Fruit fly (Drosophila melanogaster) whole organism, embryonic: Measurements from ENCODE around the gene CG31436.

Experiments
- Aef1 ChIP-seq: fragments of 200-800 bp; sonication (Bioruptor generic); IDR thresholded peaks from 3 replicates; pipeline ENCODE4 v1.3.6; 2022; ENCODE audit warnings: missing biosample characterization, missing genetic modification characterization
- Antp ChIP-seq: fragments of 200-800 bp; sonication (Bioruptor generic); optimal IDR thresholded peaks from 3 replicates; lab custom pipeline; 2016; ENCODE audit warnings: missing biosample characterization, missing genetic modification characterization
- Awh ChIP-seq: fragments of 200-800 bp; sonication (Bioruptor generic); IDR thresholded peaks from 2 replicates; pipeline ENCODE4, ENCODE4 v1.3.6; 2022; ENCODE audit warnings: missing biosample characterization, missing genetic modification characterization
- BtbVII ChIP-seq: fragments of 200-800 bp; sonication (Bioruptor generic); optimal IDR thresholded peaks from 3 replicates; lab custom pipeline; 2017; ENCODE audit warnings: missing biosample characterization, mild to moderate bottlenecking, missing genetic modification characterization
- CG10366 ChIP-seq: fragments of 200-800 bp; sonication (Bioruptor generic); IDR thresholded peaks from 2 replicates; pipeline ENCODE4 v1.3.6; 2022; ENCODE audit warnings: missing biosample characterization, missing genetic modification characterization
- CG10543 ChIP-seq: fragments of 200-800 bp; sonication (Bioruptor generic); optimal IDR thresholded peaks from 3 replicates; lab custom pipeline; 2017; ENCODE audit warnings: missing biosample characterization, mild to moderate bottlenecking, missing genetic modification characterization, moderate library complexity
- CG11085 ChIP-seq: fragments of 200-800 bp; sonication (Bioruptor generic); IDR thresholded peaks from 2 replicates; pipeline ENCODE4 v1.3.6; 2022; ENCODE audit warnings: missing biosample characterization, missing genetic modification characterization
- CG12236 ChIP-seq: fragments of 200-800 bp; sonication (Bioruptor generic); optimal IDR thresholded peaks from 2 replicates; lab custom pipeline; 2016; ENCODE audit warnings: missing biosample characterization, missing genetic modification characterization
- CG13624 ChIP-seq: fragments of 200-800 bp; sonication (Bioruptor generic); optimal IDR thresholded peaks from 2 replicates; lab custom pipeline; 2016; ENCODE audit warnings: missing biosample characterization, missing genetic modification characterization
- CG15073 ChIP-seq: fragments of 200-800 bp; sonication (Bioruptor generic); optimal IDR thresholded peaks from 2 replicates; lab custom pipeline; 2016; ENCODE audit warnings: missing biosample characterization, missing genetic modification characterization
- CG1602 ChIP-seq: fragments of 200-800 bp; sonication (Bioruptor generic); optimal IDR thresholded peaks from 3 replicates; lab custom pipeline; 2016; ENCODE audit warnings: missing biosample characterization, missing genetic modification characterization
- CG17359 ChIP-seq: fragments of 200-800 bp; sonication (Bioruptor generic); optimal IDR thresholded peaks from 3 replicates; lab custom pipeline; 2018; ENCODE audit warnings: missing biosample characterization, mild to moderate bottlenecking, missing genetic modification characterization, moderate library complexity
- CG17912 ChIP-seq: fragments of 200-800 bp; sonication (Bioruptor generic); optimal IDR thresholded peaks from 2 replicates; lab custom pipeline; 2018; ENCODE audit warnings: missing biosample characterization, mild to moderate bottlenecking, missing genetic modification characterization
- CG18764 ChIP-seq: fragments of 200-800 bp; sonication (Bioruptor generic); optimal IDR thresholded peaks from 3 replicates; lab custom pipeline; 2016; ENCODE audit warnings: missing biosample characterization, missing genetic modification characterization
- CG2889 ChIP-seq: fragments of 200-800 bp; sonication (Bioruptor generic); IDR thresholded peaks from 3 replicates; pipeline ENCODE4 v1.3.6; 2022; ENCODE audit warnings: missing biosample characterization, missing genetic modification characterization
- CG31224 ChIP-seq: fragments of 200-800 bp; sonication (Bioruptor generic); IDR thresholded peaks from 2 replicates; pipeline ENCODE4 v1.3.6; 2022; ENCODE audit warnings: missing biosample characterization, missing genetic modification characterization
- CG31365 ChIP-seq: fragments of 200-800 bp; sonication (Bioruptor generic); optimal IDR thresholded peaks from 2 replicates; lab custom pipeline; 2018; ENCODE audit warnings: missing biosample characterization, mild to moderate bottlenecking, missing genetic modification characterization
- CG3838 ChIP-seq: fragments of 200-800 bp; sonication (Bioruptor generic); optimal IDR thresholded peaks from 3 replicates; lab custom pipeline; 2016; ENCODE audit warnings: missing biosample characterization, missing genetic modification characterization
- CG3995 ChIP-seq: fragments of 200-800 bp; sonication (Bioruptor generic); optimal IDR thresholded peaks from 3 replicates; lab custom pipeline; 2016; ENCODE audit warnings: missing biosample characterization, missing genetic modification characterization
- CG4360 ChIP-seq: fragments of 200-800 bp; sonication (Bioruptor generic); IDR thresholded peaks from 2 replicates; pipeline ENCODE4 v1.3.6; 2022; ENCODE audit warnings: missing biosample characterization, missing genetic modification characterization
- CG6175 ChIP-seq: fragments of 200-800 bp; sonication (Bioruptor generic); IDR thresholded peaks from 3 replicates; pipeline ENCODE4 v1.3.6; 2022; ENCODE audit warnings: missing biosample characterization, missing genetic modification characterization
- CG6765 ChIP-seq: fragments of 200-800 bp; sonication (Bioruptor generic); optimal IDR thresholded peaks from 3 replicates; lab custom pipeline; 2017; ENCODE audit warnings: missing biosample characterization, mild to moderate bottlenecking, missing genetic modification characterization
- CG7745 ChIP-seq: fragments of 200-800 bp; sonication (Bioruptor generic); optimal IDR thresholded peaks from 2 replicates; lab custom pipeline; 2018; ENCODE audit warnings: missing biosample characterization, mild to moderate bottlenecking, missing genetic modification characterization, moderate library complexity
- CG9215 ChIP-seq: fragments of 200-800 bp; sonication (Bioruptor generic); IDR thresholded peaks from 2 replicates; pipeline ENCODE4 v1.3.6; 2022; ENCODE audit warnings: missing biosample characterization, missing genetic modification characterization
- CG9727 ChIP-seq: fragments of 200-800 bp; sonication (Bioruptor generic); optimal IDR thresholded peaks from 3 replicates; lab custom pipeline; 2017; ENCODE audit warnings: missing biosample characterization, mild to moderate bottlenecking, missing genetic modification characterization
- CG9876 ChIP-seq: fragments of 200-800 bp; sonication (Bioruptor generic); optimal IDR thresholded peaks from 2 replicates; lab custom pipeline; 2016; ENCODE audit warnings: missing biosample characterization, missing genetic modification characterization
- CrebB ChIP-seq: fragments of 200-800 bp; sonication (Bioruptor generic); optimal IDR thresholded peaks from 3 replicates; lab custom pipeline; 2018; ENCODE audit warnings: missing biosample characterization, mild to moderate bottlenecking, missing genetic modification characterization
- Fer1 ChIP-seq: fragments of 200-800 bp; sonication (Bioruptor generic); optimal IDR thresholded peaks from 2 replicates; lab custom pipeline; 2017; ENCODE audit warnings: missing biosample characterization, mild to moderate bottlenecking, missing genetic modification characterization
- H2.0 ChIP-seq: fragments of 200-800 bp; sonication (Bioruptor generic); IDR thresholded peaks from 2 replicates; pipeline ENCODE4 v1.3.6; 2022; ENCODE audit warnings: missing biosample characterization, missing genetic modification characterization
- HmgD ChIP-seq: fragments of 200-800 bp; sonication (Bioruptor generic); optimal IDR thresholded peaks from 3 replicates; lab custom pipeline; 2016; ENCODE audit warnings: missing biosample characterization, missing genetic modification characterization
- Mes4 ChIP-seq: fragments of 200-800 bp; sonication (Bioruptor generic); optimal IDR thresholded peaks from 2 replicates; lab custom pipeline; 2016; ENCODE audit warnings: missing biosample characterization, missing genetic modification characterization
- Pdp1 ChIP-seq, 2 experiments: fragments of 200-800 bp; sonication (Bioruptor generic); optimal IDR thresholded peaks; 3 replicates each; lab custom pipeline; 2016; ENCODE audit warnings: missing biosample characterization in 2 of 2, missing genetic modification characterization in 2 of 2, mild to moderate bottlenecking in 1 of 2, moderate library complexity in 1 of 2
- Tbp ChIP-seq: fragments of >200 bp; optimal IDR thresholded peaks from 2 replicates; lab custom pipeline; 2018; ENCODE audit warnings: missing biosample characterization, missing genetic modification characterization
- ara ChIP-seq: fragments of 200-800 bp; sonication (Bioruptor generic); IDR thresholded peaks from 2 replicates; pipeline ENCODE4 v1.3.6; 2022; ENCODE audit warnings: missing biosample characterization, missing genetic modification characterization
- bab2 ChIP-seq: fragments of 200-800 bp; sonication (Bioruptor generic); optimal IDR thresholded peaks from 2 replicates; lab custom pipeline; 2016; ENCODE audit warnings: missing biosample characterization, missing genetic modification characterization
- bowl ChIP-seq: fragments of 200-800 bp; sonication (Bioruptor generic); IDR thresholded peaks from 2 replicates; pipeline ENCODE4 v1.3.6; 2022; ENCODE audit warnings: missing biosample characterization, missing genetic modification characterization
- dan ChIP-seq: fragments of 200-800 bp; sonication (Bioruptor generic); IDR thresholded peaks from 2 replicates; pipeline ENCODE4 v1.3.6; 2022; ENCODE audit warnings: missing biosample characterization, missing genetic modification characterization
- ems ChIP-seq: fragments of 200-800 bp; sonication (Bioruptor generic); optimal IDR thresholded peaks from 3 replicates; lab custom pipeline; 2016; ENCODE audit warnings: missing biosample characterization, missing genetic modification characterization
- eyg ChIP-seq: fragments of 200-800 bp; sonication (Bioruptor generic); optimal IDR thresholded peaks from 3 replicates; lab custom pipeline; 2016; ENCODE audit warnings: missing biosample characterization, missing genetic modification characterization
- fru ChIP-seq: fragments of >200 bp; optimal IDR thresholded peaks from 2 replicates; lab custom pipeline; 2017
- gcm2 ChIP-seq: fragments of 200-800 bp; sonication (Bioruptor generic); optimal IDR thresholded peaks from 2 replicates; lab custom pipeline; 2016; ENCODE audit warnings: missing biosample characterization, missing genetic modification characterization
- gem ChIP-seq: fragments of 200-800 bp; sonication (Bioruptor generic); optimal IDR thresholded peaks from 2 replicates; lab custom pipeline; 2019; ENCODE audit warnings: missing biosample characterization, mild to moderate bottlenecking, missing genetic modification characterization, moderate library complexity
- grau ChIP-seq: fragments of 200-800 bp; optimal IDR thresholded peaks from 3 replicates; lab custom pipeline; 2019; ENCODE audit warnings: missing biosample characterization, mild to moderate bottlenecking, missing genetic modification characterization, moderate library complexity
- hth ChIP-seq: fragments of >200 bp; optimal IDR thresholded peaks from 2 replicates; lab custom pipeline; 2017; ENCODE audit warnings: inconsistent platforms
- ken ChIP-seq: fragments of 200-800 bp; sonication (Bioruptor generic); IDR thresholded peaks from 3 replicates; pipeline ENCODE4 v1.3.6; 2022; ENCODE audit warnings: missing biosample characterization, missing genetic modification characterization
- nau ChIP-seq: fragments of 200-800 bp; sonication (Bioruptor generic); optimal IDR thresholded peaks from 3 replicates; lab custom pipeline; 2017; ENCODE audit warnings: missing biosample characterization, mild to moderate bottlenecking, missing genetic modification characterization, missing genetic modification reagents
- odd ChIP-seq: fragments of 200-800 bp; sonication (Bioruptor generic); optimal IDR thresholded peaks from 2 replicates; lab custom pipeline; 2017; ENCODE audit warnings: missing biosample characterization, mild to moderate bottlenecking, missing genetic modification characterization
- seq ChIP-seq: fragments of 200-800 bp; sonication (Bioruptor generic); IDR thresholded peaks from 2 replicates; pipeline ENCODE4 v1.3.6; 2022; ENCODE audit warnings: missing biosample characterization, missing genetic modification characterization
- shn ChIP-seq: fragments of 200-800 bp; sonication (Bioruptor generic); optimal IDR thresholded peaks from 3 replicates; lab custom pipeline; 2016; ENCODE audit warnings: missing biosample characterization, missing genetic modification characterization
- sim ChIP-seq: fragments of 200-800 bp; sonication (Bioruptor generic); IDR thresholded peaks from 2 replicates; pipeline ENCODE4 v1.3.6; 2022; ENCODE audit warnings: missing biosample characterization, missing genetic modification characterization
- sob ChIP-seq: fragments of 200-800 bp; sonication (Bioruptor generic); IDR thresholded peaks from 2 replicates; pipeline ENCODE4 v1.3.6; 2022; ENCODE audit warnings: missing biosample characterization, missing genetic modification characterization
- stc ChIP-seq: fragments of 200-800 bp; sonication (Bioruptor generic); IDR thresholded peaks from 2 replicates; pipeline ENCODE4 v1.3.6; 2022; ENCODE audit warnings: missing biosample characterization, missing genetic modification characterization
- vvl ChIP-seq: fragments of 200-800 bp; sonication (Bioruptor generic); IDR thresholded peaks from 2 replicates; pipeline ENCODE4 v1.3.6; 2022; ENCODE audit warnings: missing biosample characterization, missing genetic modification characterization

The CG31436 gene

dm6 chr3R:25258628-25259240 lies 45.2 kb upstream of the CG31436 start, which contains the start of gene CG11857 (continued):
- TF ChIP-seq CG6765 (GFP tag; lab: Kevin White, UChicago), result peak; percentile 87
- TF ChIP-seq sim, result peak; percentile 95
- TF ChIP-seq shn (GFP tag; lab: Kevin White, UChicago), result peak; percentile 97
- peak; percentile 98 for TF ChIP-seq ems (GFP tag; lab: Kevin White, UChicago)
- TF ChIP-seq CG31365 (tag; lab: Kevin White, UChicago), result peak; percentile 83
- peak; percentile 94 for TF ChIP-seq Mes4
- peak; percentile 99 for TF ChIP-seq CG11085 (GFP tag; lab: Robert Waterston, UW)
- peak; percentile 98 for TF ChIP-seq Pdp1 (GFP tag; optimal IDR thresholded peaks at IDR 0.05; lab: Kevin White, UChicago)
- peak; percentile 80 for TF ChIP-seq CG15073 (GFP tag; lab: Kevin White, UChicago)
- peak; percentile 97 for TF ChIP-seq Awh (GFP tag; lab: Robert Waterston, UW)
- no peak for TF ChIP-seq nau (GFP tag; lab: Kevin White, UChicago)
- peak; percentile 99 for TF ChIP-seq CG1602
- peak; percentile 100 for TF ChIP-seq sob (GFP tag; lab: Robert Waterston, UW)
- peak; percentile 89 for TF ChIP-seq odd (GFP tag; lab: Kevin White, UChicago)
- peak; percentile 95 for TF ChIP-seq CG3838
- peak; percentile 99 for TF ChIP-seq CG2889 (GFP tag; lab: Robert Waterston, UW)
- TF ChIP-seq CG9215, result peak; percentile 99
- TF ChIP-seq CG17912 (GFP tag; lab: Kevin White, UChicago), result peak; percentile 90
- TF ChIP-seq bowl (GFP tag; lab: Robert Waterston, UW), result peak; percentile 92
- TF ChIP-seq CG12236 (GFP tag; lab: Kevin White, UChicago), result peak; percentile 94
- no peak for TF ChIP-seq hth
- TF ChIP-seq vvl (GFP tag; lab: Robert Waterston, UW), result peak; percentile 99
- TF ChIP-seq CrebB (tag; lab: Kevin White, UChicago), result peak; percentile 96
- no peak for TF ChIP-seq fru (lab: Kevin White, UChicago)
- peak; percentile 98 for TF ChIP-seq stc (GFP tag; lab: Robert Waterston, UW)
- peak; percentile 98 for TF ChIP-seq CG6175 (GFP tag; lab: Robert Waterston, UW)
- TF ChIP-seq CG3995 (GFP tag; lab: Kevin White, UChicago), result peak; percentile 82
- TF ChIP-seq ara (GFP tag; lab: Robert Waterston, UW), result peak; percentile 98
- peak; percentile 98 for TF ChIP-seq bab2
- peak; percentile 99 for TF ChIP-seq CG13624 (GFP tag; lab: Kevin White, UChicago)
- peak; percentile 91 for TF ChIP-seq BtbVII (GFP tag; lab: Kevin White, UChicago)
- TF ChIP-seq seq (GFP tag; lab: Robert Waterston, UW), result peak; percentile 97
- TF ChIP-seq CG7745 (tag; lab: Kevin White, UChicago), result peak; percentile 76
- TF ChIP-seq grau (tag; lab: Kevin White, UChicago), result peak; percentile 97
- peak; percentile 97 for TF ChIP-seq CG18764 (GFP tag; lab: Kevin White, UChicago)
- peak; percentile 97 for TF ChIP-seq Antp (GFP tag; lab: Kevin White, UChicago)
- TF ChIP-seq eyg, result peak; percentile 94
- peak; percentile 99 for TF ChIP-seq ken
- peak; percentile 98 for TF ChIP-seq CG9727
- TF ChIP-seq CG17359 (tag; lab: Kevin White, UChicago), result peak; percentile 98
- TF ChIP-seq HmgD, result peak; percentile 95
- peak; percentile 95 for TF ChIP-seq CG10543 (GFP tag; lab: Kevin White, UChicago)
- TF ChIP-seq Tbp, result no peak
- peak; percentile 97 for TF ChIP-seq CG31224
- TF ChIP-seq H2.0 (GFP tag; lab: Robert Waterston, UW), result peak; percentile 99
- peak; percentile 99 for TF ChIP-seq Aef1
- peak; percentile 75 for TF ChIP-seq CG4360
- TF ChIP-seq Fer1, result peak; percentile 94
- peak; percentile 96 for TF ChIP-seq CG9876 (GFP tag; lab: Kevin White, UChicago)
- peak; percentile 88 for TF ChIP-seq gcm2 (GFP tag; lab: Kevin White, UChicago)
- peak; percentile 99 for TF ChIP-seq gem (tag; lab: Kevin White, UChicago)
- TF ChIP-seq CG10366 (GFP tag; lab: Robert Waterston, UW), result peak; percentile 99
- peak; percentile 97 for TF ChIP-seq dan
